Fruit fly (Drosophila melanogaster): ENCODE measurements around the gene CG14050.

The CG14050 gene

dm6 chrX:2300293-2301068 is 25.5 kb downstream of the CG14050 start:
- peak; percentile 2 for TF ChIP-seq Dfd (GFP tag; optimal IDR thresholded peaks at IDR 0.05)
- TF ChIP-seq dsf (GFP tag; optimal IDR thresholded peaks at IDR 0.05; ENCODE audit: borderline replicate concordance), result peak; percentile 94
- TF ChIP-seq woc (GFP tag; optimal IDR thresholded peaks at IDR 0.05), result peak; percentile 96
- peak; percentile 99 for TF ChIP-seq ey (GFP tag; optimal IDR thresholded peaks at IDR 0.05)
- no peak for TF ChIP-seq Myc (optimal IDR thresholded peaks at IDR 0.05)
- TF ChIP-seq Hnf4 (GFP tag; optimal IDR thresholded peaks at IDR 0.05), result peak; percentile 98
- peak; percentile 99 for TF ChIP-seq fru (GFP tag; optimal IDR thresholded peaks at IDR 0.05)
- TF ChIP-seq rgr (GFP tag; optimal IDR thresholded peaks at IDR 0.05), result peak; percentile 99
- TF ChIP-seq h (GFP tag; optimal IDR thresholded peaks at IDR 0.05), result peak; percentile 99
- peak; percentile 99 for TF ChIP-seq Sp1 (GFP tag; optimal IDR thresholded peaks at IDR 0.05)
- TF ChIP-seq Dif (GFP tag; optimal IDR thresholded peaks at IDR 0.05; ENCODE audit: partially characterized antibody), result no peak
- TF ChIP-seq CrebA (GFP tag; optimal IDR thresholded peaks at IDR 0.05; ENCODE audit: borderline replicate concordance), result peak; percentile 92
- no peak for TF ChIP-seq N (GFP tag; optimal IDR thresholded peaks at IDR 0.05)
- no peak for TF ChIP-seq pan (optimal IDR thresholded peaks at IDR 0.05)
- TF ChIP-seq sv (GFP tag; optimal IDR thresholded peaks at IDR 0.05), result peak; percentile 88
- TF ChIP-seq tai (GFP tag; optimal IDR thresholded peaks at IDR 0.05), result peak; percentile 95
- TF ChIP-seq jim (GFP tag; optimal IDR thresholded peaks at IDR 0.05), result peak; percentile 7
- TF ChIP-seq Hr78 (GFP tag; optimal IDR thresholded peaks at IDR 0.05), result no peak
- TF ChIP-seq CG9705 (GFP tag; optimal IDR thresholded peaks at IDR 0.05), result peak; percentile 95
- TF ChIP-seq HLH106 (tag; optimal IDR thresholded peaks at IDR 0.05), result peak; percentile 99
- TF ChIP-seq foxo (GFP tag; optimal IDR thresholded peaks at IDR 0.05), result peak; percentile 95 to 98
- TF ChIP-seq GATAd (GFP tag; optimal IDR thresholded peaks at IDR 0.05), result peak; percentile 90
- peak; percentile 98 for TF ChIP-seq OdsH (GFP tag; optimal IDR thresholded peaks at IDR 0.05)
- peak; percentile 99 for TF ChIP-seq br (GFP tag; optimal IDR thresholded peaks at IDR 0.05)
- TF ChIP-seq CG32264 (GFP tag; optimal IDR thresholded peaks at IDR 0.05), result peak; percentile 98
- TF ChIP-seq Abd-B (GFP tag; optimal IDR thresholded peaks at IDR 0.05), result no peak
- no peak for TF ChIP-seq Vsx2 (GFP tag; optimal IDR thresholded peaks at IDR 0.05; ENCODE audit: partially characterized antibody)
- peak; percentile 99 for TF ChIP-seq dmrt93B (GFP tag; optimal IDR thresholded peaks at IDR 0.05)
- TF ChIP-seq usp (GFP tag; optimal IDR thresholded peaks at IDR 0.05), result no peak
- no peak for TF ChIP-seq lola (GFP tag; optimal IDR thresholded peaks at IDR 0.05)
- TF ChIP-seq sage (GFP tag; optimal IDR thresholded peaks at IDR 0.05), result peak; percentile 98
- peak; percentile 93 for TF ChIP-seq Mio (GFP tag; optimal IDR thresholded peaks at IDR 0.05)
- peak; percentile 92 for TF ChIP-seq Rel (GFP tag; optimal IDR thresholded peaks at IDR 0.05)
- peak; percentile 90 for TF ChIP-seq Rel (tag; optimal IDR thresholded peaks at IDR 0.05)
- peak; percentile 97 for TF ChIP-seq psq (GFP tag; optimal IDR thresholded peaks at IDR 0.05)
- TF ChIP-seq Jra (GFP tag; optimal IDR thresholded peaks at IDR 0.05), result peak; percentile 98
- TF ChIP-seq dl (GFP tag; optimal IDR thresholded peaks at IDR 0.05; ENCODE audit: insufficient read depth in 1 of 2, partially characterized antibody in 2 of 2), result peak in 1 of 2 experiments; percentile 10
- TF ChIP-seq brk (GFP tag; optimal IDR thresholded peaks at IDR 0.05), result peak; percentile 90
- TF ChIP-seq Hr83 (GFP tag; optimal IDR thresholded peaks at IDR 0.05; ENCODE audit: poor library complexity, severe bottlenecking), result peak; percentile 93

DNA sequence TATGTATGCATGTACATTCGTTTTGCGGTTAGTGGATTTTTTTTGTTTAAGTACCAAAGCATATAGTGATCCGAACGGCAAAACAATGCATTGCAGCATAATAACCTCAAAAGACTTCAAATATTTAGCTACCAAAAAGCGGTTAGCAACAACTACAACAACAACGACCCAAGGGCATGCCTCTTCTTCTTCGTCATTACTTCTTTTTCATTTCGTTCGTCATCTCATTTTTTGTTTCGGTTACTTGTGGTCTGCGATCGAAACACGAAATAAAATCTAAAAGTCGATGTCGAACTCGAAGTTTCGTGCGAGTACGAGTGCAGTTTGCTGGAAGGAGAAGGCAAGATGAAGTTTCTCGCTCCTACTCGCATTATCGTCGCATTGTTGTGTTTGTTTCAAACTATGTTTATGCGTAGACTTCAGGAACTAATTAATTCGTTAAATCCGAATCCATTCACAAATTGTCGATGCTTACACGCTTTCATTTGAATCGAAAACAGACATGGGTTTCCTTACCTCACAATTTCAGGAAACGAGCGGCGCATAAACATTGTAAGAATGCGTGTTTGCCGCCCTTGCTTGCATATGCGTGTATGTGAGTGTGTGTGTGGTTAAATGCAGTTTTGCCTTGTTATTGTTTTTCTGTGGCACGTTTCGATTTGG is 27.2 kb downstream of the CG14050 start:
- TF ChIP-seq sv (GFP tag; optimal IDR thresholded peaks at IDR 0.05) (peak; percentile 69), HLH106 (tag; optimal IDR thresholded peaks at IDR 0.05) (peak; percentile 91), pan (optimal IDR thresholded peaks at IDR 0.05) (no peak), dmrt93B (GFP tag; optimal IDR thresholded peaks at IDR 0.05) (peak; percentile 87), Vsx2 (GFP tag; optimal IDR thresholded peaks at IDR 0.05; ENCODE audit: partially characterized antibody) (no peak), fru (GFP tag; optimal IDR thresholded peaks at IDR 0.05) (peak; percentile 94), br (GFP tag; optimal IDR thresholded peaks at IDR 0.05) (peak; percentile 92), ey (GFP tag; optimal IDR thresholded peaks at IDR 0.05) (peak; percentile 91), h (GFP tag; optimal IDR thresholded peaks at IDR 0.05) (peak; percentile 94), Jra (GFP tag; optimal IDR thresholded peaks at IDR 0.05) (peak; percentile 72), OdsH (GFP tag; optimal IDR thresholded peaks at IDR 0.05) (peak; percentile 91), usp (GFP tag; optimal IDR thresholded peaks at IDR 0.05) (no peak), CG32264 (GFP tag; optimal IDR thresholded peaks at IDR 0.05) (peak; percentile 88), dsf (GFP tag; optimal IDR thresholded peaks at IDR 0.05; ENCODE audit: borderline replicate concordance) (peak; percentile 31), Hnf4 (GFP tag; optimal IDR thresholded peaks at IDR 0.05) (peak; percentile 90), tai (GFP tag; optimal IDR thresholded peaks at IDR 0.05) (peak; percentile 81), foxo (GFP tag; optimal IDR thresholded peaks at IDR 0.05) (peak; percentile 5 to 93), jim (GFP tag; optimal IDR thresholded peaks at IDR 0.05) (no peak), lola (GFP tag; optimal IDR thresholded peaks at IDR 0.05) (no peak), rgr (GFP tag; optimal IDR thresholded peaks at IDR 0.05) (peak; percentile 93), Sp1 (GFP tag; optimal IDR thresholded peaks at IDR 0.05) (peak; percentile 88), Myc (optimal IDR thresholded peaks at IDR 0.05) (no peak), sage (GFP tag; optimal IDR thresholded peaks at IDR 0.05) (peak; percentile 89), CG9705 (GFP tag; optimal IDR thresholded peaks at IDR 0.05) (peak; percentile 76), dl (GFP tag; optimal IDR thresholded peaks at IDR 0.05; ENCODE audit: insufficient read depth in 1 of 2, partially characterized antibody in 2 of 2) (no peak), Mio (GFP tag; optimal IDR thresholded peaks at IDR 0.05) (no peak), GATAd (GFP tag; optimal IDR thresholded peaks at IDR 0.05) (peak; percentile 17), CrebA (GFP tag; optimal IDR thresholded peaks at IDR 0.05; ENCODE audit: borderline replicate concordance) (no peak), Hr83 (GFP tag; optimal IDR thresholded peaks at IDR 0.05; ENCODE audit: poor library complexity, severe bottlenecking) (peak; percentile 77), N (GFP tag; optimal IDR thresholded peaks at IDR 0.05) (no peak), woc (GFP tag; optimal IDR thresholded peaks at IDR 0.05) (peak; percentile 95), Rel (GFP tag; optimal IDR thresholded peaks at IDR 0.05) (peak; percentile 77), Rel (tag; optimal IDR thresholded peaks at IDR 0.05) (peak; percentile 50), Hr78 (GFP tag; optimal IDR thresholded peaks at IDR 0.05) (no peak), Dif (GFP tag; optimal IDR thresholded peaks at IDR 0.05; ENCODE audit: partially characterized antibody) (no peak), psq (GFP tag; optimal IDR thresholded peaks at IDR 0.05) (peak; percentile 87), Abd-B (GFP tag; optimal IDR thresholded peaks at IDR 0.05) (no peak), brk (GFP tag; optimal IDR thresholded peaks at IDR 0.05) (peak; percentile 82)

Measured in whole organism, wandering third instar larva.